Fruit fly (Drosophila melanogaster) whole organism, embryonic: ENCODE data around the gene CG14961.

Experiments used
- Asciz ChIP-seq: fragments of 200-800 bp; sonication (Bioruptor generic); optimal IDR thresholded peaks from 2 replicates; lab custom pipeline; 2017; ENCODE audit warnings: missing biosample characterization, mild to moderate bottlenecking, missing genetic modification characterization, missing genetic modification reagents
- Bdp1 ChIP-seq: fragments of 200-800 bp; sonication (Bioruptor generic); optimal IDR thresholded peaks from 3 replicates; lab custom pipeline; 2016; ENCODE audit warnings: missing biosample characterization, missing genetic modification characterization
- Bgb ChIP-seq: fragments of 200-800 bp; sonication (Bioruptor generic); IDR thresholded peaks from 2 replicates; pipeline ENCODE4 v1.3.6; 2022; ENCODE audit warnings: missing biosample characterization, missing genetic modification characterization; ENCODE audit not compliant: partially characterized antibody
- Blimp-1 ChIP-seq: fragments of 200-800 bp; sonication (Bioruptor generic); optimal IDR thresholded peaks from 3 replicates; lab custom pipeline; 2018; ENCODE audit warnings: missing biosample characterization, missing genetic modification characterization, mild to moderate bottlenecking, moderate library complexity, missing genetic modification reagents
- CG11247 ChIP-seq: fragments of 200-800 bp; sonication (Bioruptor generic); IDR thresholded peaks from 2 replicates; pipeline ENCODE4 v1.3.6; 2022; ENCODE audit warnings: missing biosample characterization, missing genetic modification characterization
- CG11504 ChIP-seq: fragments of 200-800 bp; sonication (Bioruptor generic); optimal IDR thresholded peaks from 3 replicates; lab custom pipeline; 2019; ENCODE audit warnings: missing biosample characterization, mild to moderate bottlenecking, missing genetic modification characterization, moderate library complexity
- CG12391 ChIP-seq: fragments of 200-800 bp; sonication (Bioruptor generic); optimal IDR thresholded peaks from 3 replicates; lab custom pipeline; 2018; ENCODE audit warnings: missing biosample characterization, mild to moderate bottlenecking, missing genetic modification characterization, moderate library complexity
- CG17328 ChIP-seq: fragments of 200-800 bp; sonication (Bioruptor generic); IDR thresholded peaks from 2 replicates; pipeline ENCODE4 v1.3.6; 2022; ENCODE audit warnings: missing biosample characterization, missing genetic modification characterization
- CG2116 ChIP-seq: fragments of 200-800 bp; sonication (Bioruptor generic); optimal IDR thresholded peaks from 3 replicates; lab custom pipeline; 2018; ENCODE audit warnings: missing biosample characterization, mild to moderate bottlenecking, missing genetic modification characterization
- CG2875 ChIP-seq: fragments of 200-800 bp; sonication (Bioruptor generic); optimal IDR thresholded peaks from 2 replicates; lab custom pipeline; 2017; ENCODE audit warnings: missing biosample characterization, mild to moderate bottlenecking, missing genetic modification characterization, missing genetic modification reagents
- CG31224 ChIP-seq: fragments of 200-800 bp; sonication (Bioruptor generic); IDR thresholded peaks from 2 replicates; pipeline ENCODE4 v1.3.6; 2022; ENCODE audit warnings: missing biosample characterization, missing genetic modification characterization
- CG32767 ChIP-seq: fragments of 200-800 bp; sonication (Bioruptor generic); IDR thresholded peaks from 2 replicates; pipeline ENCODE4 v1.3.6; 2022; ENCODE audit warnings: missing biosample characterization, missing genetic modification characterization
- CG42726 ChIP-seq: fragments of 200-800 bp; sonication (Bioruptor generic); IDR thresholded peaks from 2 replicates; pipeline ENCODE4 v1.3.6; 2022; ENCODE audit warnings: missing biosample characterization, missing genetic modification characterization; ENCODE audit not compliant: partially characterized antibody
- CG6813 ChIP-seq: fragments of 200-800 bp; sonication (Bioruptor generic); optimal IDR thresholded peaks from 2 replicates; lab custom pipeline; 2017; ENCODE audit warnings: missing biosample characterization, missing genetic modification characterization, mild to moderate bottlenecking, moderate library complexity, missing genetic modification reagents
- CG7987 ChIP-seq: fragments of 200-800 bp; sonication (Bioruptor generic); optimal IDR thresholded peaks from 2 replicates; lab custom pipeline; 2018; ENCODE audit warnings: missing biosample characterization, mild to moderate bottlenecking, missing genetic modification characterization, moderate library complexity
- CG8281 ChIP-seq: fragments of 200-800 bp; sonication (Bioruptor generic); optimal IDR thresholded peaks from 2 replicates; lab custom pipeline; 2018; ENCODE audit warnings: missing biosample characterization, mild to moderate bottlenecking, missing genetic modification characterization, moderate library complexity
- CG8924 ChIP-seq: fragments of 200-800 bp; optimal IDR thresholded peaks from 3 replicates; lab custom pipeline; 2019; ENCODE audit warnings: missing biosample characterization, mild to moderate bottlenecking, missing genetic modification characterization, moderate library complexity
- CG8944 ChIP-seq: fragments of 200-800 bp; sonication (Bioruptor generic); optimal IDR thresholded peaks from 3 replicates; lab custom pipeline; 2016; ENCODE audit warnings: missing biosample characterization, missing genetic modification characterization
- CG9215 ChIP-seq: fragments of 200-800 bp; sonication (Bioruptor generic); IDR thresholded peaks from 2 replicates; pipeline ENCODE4 v1.3.6; 2022; ENCODE audit warnings: missing biosample characterization, missing genetic modification characterization
- CoRest ChIP-seq: fragments of 200-800 bp; sonication (Bioruptor generic); optimal IDR thresholded peaks from 3 replicates; lab custom pipeline; 2018; ENCODE audit warnings: missing biosample characterization, mild to moderate bottlenecking, missing genetic modification characterization, moderate library complexity
- Doc2 ChIP-seq: fragments of 200-800 bp; sonication (Bioruptor generic); IDR thresholded peaks from 2 replicates; pipeline ENCODE4 v1.3.6; 2022; ENCODE audit warnings: missing biosample characterization, missing genetic modification characterization
- Gsc ChIP-seq: fragments of 200-800 bp; sonication (Bioruptor generic); IDR thresholded peaks from 2 replicates; pipeline ENCODE4 v1.3.6; 2022; ENCODE audit warnings: missing biosample characterization, missing genetic modification characterization
- HHEX ChIP-seq: fragments of 200-800 bp; sonication (Bioruptor generic); optimal IDR thresholded peaks from 3 replicates; lab custom pipeline; 2017; ENCODE audit warnings: missing biosample characterization, mild to moderate bottlenecking, missing genetic modification characterization, missing genetic modification reagents
- HLH4C ChIP-seq: fragments of 200-800 bp; sonication (Bioruptor generic); IDR thresholded peaks from 3 replicates; pipeline ENCODE4 v1.3.6; 2022; ENCODE audit warnings: missing biosample characterization, missing genetic modification characterization; ENCODE audit not compliant: partially characterized antibody
- Max ChIP-seq: fragments of 200-800 bp; sonication (Bioruptor generic); optimal IDR thresholded peaks from 2 replicates; lab custom pipeline; 2016; ENCODE audit warnings: missing biosample characterization, mild to moderate bottlenecking, missing genetic modification characterization
- Poxn ChIP-seq: fragments of 200-800 bp; sonication (Bioruptor generic); IDR thresholded peaks from 2 replicates; pipeline ENCODE4 v1.3.6; 2022; ENCODE audit warnings: missing biosample characterization, missing genetic modification characterization
- Ptx1 ChIP-seq: fragments of 200-800 bp; sonication (Bioruptor generic); IDR thresholded peaks from 2 replicates; pipeline ENCODE4 v1.3.6; 2022; ENCODE audit warnings: missing biosample characterization, missing genetic modification characterization
- Spps ChIP-seq: fragments of 200-800 bp; sonication (Bioruptor generic); optimal IDR thresholded peaks from 2 replicates; lab custom pipeline; 2018; ENCODE audit warnings: missing biosample characterization, mild to moderate bottlenecking, missing genetic modification characterization
- Tbp ChIP-seq: fragments of >200 bp; optimal IDR thresholded peaks from 2 replicates; lab custom pipeline; 2018; ENCODE audit warnings: missing biosample characterization, missing genetic modification characterization
- ase ChIP-seq: fragments of 200-800 bp; sonication (Bioruptor generic); IDR thresholded peaks from 3 replicates; pipeline ENCODE4 v1.3.6; 2022; ENCODE audit warnings: missing biosample characterization, missing genetic modification characterization
- bab2 ChIP-seq: fragments of 200-800 bp; sonication (Bioruptor generic); optimal IDR thresholded peaks from 2 replicates; lab custom pipeline; 2016; ENCODE audit warnings: missing biosample characterization, missing genetic modification characterization
- crp ChIP-seq, 2 experiments: fragments of 200-800 bp; sonication (Bioruptor generic); optimal IDR thresholded peaks; 2 replicates in 1 of 2; 3 replicates in 1 of 2; lab custom pipeline; 2017; ENCODE audit warnings: missing biosample characterization in 2 of 2, missing genetic modification characterization in 2 of 2, mild to moderate bottlenecking in 1 of 2, moderate library complexity in 1 of 2
- cwo ChIP-seq: fragments of 200-800 bp; sonication (Bioruptor generic); optimal IDR thresholded peaks from 3 replicates; lab custom pipeline; 2017; ENCODE audit warnings: missing biosample characterization, missing genetic modification characterization, mild to moderate bottlenecking, moderate library complexity, missing genetic modification reagents
- da ChIP-seq: fragments of 200-800 bp; sonication (Bioruptor generic); optimal IDR thresholded peaks from 2 replicates; lab custom pipeline; 2016; ENCODE audit warnings: missing biosample characterization, missing genetic modification characterization
- dm ChIP-seq: fragments of 200-800 bp; sonication (Bioruptor generic); optimal IDR thresholded peaks from 3 replicates; lab custom pipeline; 2016; ENCODE audit warnings: missing biosample characterization, missing genetic modification characterization
- en ChIP-seq: fragments of 200-800 bp; sonication (Bioruptor generic); optimal IDR thresholded peaks from 2 replicates; lab custom pipeline; 2016; ENCODE audit warnings: missing biosample characterization, missing genetic modification characterization
- fd102C ChIP-seq: fragments of 200-800 bp; sonication (Bioruptor generic); optimal IDR thresholded peaks from 2 replicates; lab custom pipeline; 2018; ENCODE audit warnings: missing biosample characterization, mild to moderate bottlenecking, missing genetic modification characterization, moderate library complexity
- gce ChIP-seq: fragments of 200-800 bp; sonication (Bioruptor generic); IDR thresholded peaks from 3 replicates; pipeline ENCODE4 v1.3.6; 2022; ENCODE audit warnings: missing biosample characterization, missing genetic modification characterization
- grn ChIP-seq: fragments of 200-800 bp; sonication (Bioruptor generic); optimal IDR thresholded peaks from 3 replicates; lab custom pipeline; 2017; ENCODE audit warnings: missing biosample characterization, missing genetic modification characterization
- kay ChIP-seq: fragments of 200-800 bp; sonication (Bioruptor generic); optimal IDR thresholded peaks from 2 replicates; lab custom pipeline; 2016; ENCODE audit warnings: missing biosample characterization, missing genetic modification characterization
- luna ChIP-seq: fragments of 200-800 bp; sonication (Bioruptor generic); optimal IDR thresholded peaks from 2 replicates; lab custom pipeline; 2016; ENCODE audit warnings: missing biosample characterization, missing genetic modification characterization
- maf-S ChIP-seq: fragments of 200-800 bp; sonication (Bioruptor generic); optimal IDR thresholded peaks from 2 replicates; lab custom pipeline; 2016; ENCODE audit warnings: missing biosample characterization, missing genetic modification characterization
- odd ChIP-seq: fragments of 200-800 bp; sonication (Bioruptor generic); optimal IDR thresholded peaks from 2 replicates; lab custom pipeline; 2017; ENCODE audit warnings: missing biosample characterization, mild to moderate bottlenecking, missing genetic modification characterization
- pros ChIP-seq: fragments of 200-800 bp; sonication (Bioruptor generic); optimal IDR thresholded peaks from 3 replicates; lab custom pipeline; 2019; ENCODE audit warnings: missing biosample characterization, mild to moderate bottlenecking, missing genetic modification characterization, moderate library complexity
- sima ChIP-seq: fragments of 200-800 bp; sonication (Bioruptor generic); optimal IDR thresholded peaks from 2 replicates; lab custom pipeline; 2016; ENCODE audit warnings: missing biosample characterization, missing genetic modification characterization
- sna ChIP-seq: fragments of 200-800 bp; sonication (Bioruptor generic); IDR thresholded peaks from 2 replicates; pipeline ENCODE4 v1.3.6; 2022; ENCODE audit warnings: missing biosample characterization, missing genetic modification characterization; ENCODE audit not compliant: partially characterized antibody
- stc ChIP-seq: fragments of 200-800 bp; sonication (Bioruptor generic); IDR thresholded peaks from 2 replicates; pipeline ENCODE4 v1.3.6; 2022; ENCODE audit warnings: missing biosample characterization, missing genetic modification characterization

The CG14961 gene

dm6 chr3L:3301171-3301738 lies 28.6 kb upstream of the CG14961 start (continued):
- TF ChIP-seq CG31224 (GFP tag; lab: Robert Waterston, UW) (peak; percentile 77), grn (peak; percentile 91), dm (GFP tag; lab: Kevin White, UChicago) (peak; percentile 75), HLH4C (GFP tag; lab: Robert Waterston, UW) (no peak), en (GFP tag; lab: Kevin White, UChicago) (peak; percentile 92), fd102C (GFP tag; lab: Kevin White, UChicago) (peak; percentile 38), gce (peak; percentile 85), crp (GFP tag; optimal IDR thresholded peaks at IDR 0.05; lab: Kevin White, UChicago) (peak in 1 of 2 experiments; percentile 51), CG8281 (tag; lab: Kevin White, UChicago) (peak; percentile 78), CG8944 (GFP tag; lab: Kevin White, UChicago) (peak; percentile 88), CoRest (tag; lab: Kevin White, UChicago) (peak; percentile 93), ase (GFP tag; lab: Robert Waterston, UW) (peak; percentile 89), CG11247 (GFP tag; lab: Robert Waterston, UW) (peak; percentile 85), Bdp1 (GFP tag; lab: Kevin White, UChicago) (peak; percentile 77), Asciz (GFP tag; lab: Kevin White, UChicago) (peak; percentile 91), Spps (peak; percentile 71), cwo (GFP tag; lab: Kevin White, UChicago) (peak; percentile 92), Poxn (GFP tag; lab: Robert Waterston, UW) (peak; percentile 70), bab2 (GFP tag; lab: Kevin White, UChicago) (peak; percentile 90), sna (no peak), CG42726 (GFP tag; lab: Robert Waterston, UW) (no peak), Max (peak; percentile 89), HHEX (GFP tag; lab: Kevin White, UChicago) (peak; percentile 89), CG11504 (peak; percentile 95), luna (GFP tag; lab: Kevin White, UChicago) (peak; percentile 70), da (GFP tag; lab: Kevin White, UChicago) (peak; percentile 60), Doc2 (GFP tag; lab: Robert Waterston, UW) (no peak), maf-S (peak; percentile 92), Tbp (no peak), Bgb (GFP tag; lab: Robert Waterston, UW) (no peak; the same call in 1 of the 2 replicates), sima (GFP tag; lab: Kevin White, UChicago) (peak; percentile 80), CG8924 (tag; lab: Kevin White, UChicago) (peak; percentile 96), CG32767 (GFP tag; lab: Robert Waterston, UW) (peak; percentile 86), CG2875 (GFP tag; lab: Kevin White, UChicago) (peak; percentile 90), CG12391 (tag; lab: Kevin White, UChicago) (peak; percentile 95), pros (no peak), odd (GFP tag; lab: Kevin White, UChicago) (peak; percentile 91), CG2116 (GFP tag; lab: Kevin White, UChicago) (peak; percentile 68), CG7987 (GFP tag; lab: Kevin White, UChicago) (peak; percentile 76), Blimp-1 (GFP tag; lab: Kevin White, UChicago) (peak; percentile 91), CG9215 (GFP tag; lab: Robert Waterston, UW) (peak; percentile 69), Gsc (GFP tag; lab: Robert Waterston, UW) (peak; percentile 58; the same call in 1 of the 2 replicates), CG17328 (GFP tag; lab: Robert Waterston, UW) (peak; percentile 89), stc (GFP tag; lab: Robert Waterston, UW) (peak; percentile 95), CG6813 (GFP tag; lab: Kevin White, UChicago) (peak; percentile 89), kay (GFP tag; lab: Kevin White, UChicago) (peak; percentile 84), Ptx1 (peak; percentile 93)
- TF ChIP-seq, all 482 proteins: peak for 417
